Worm (Caenorhabditis elegans): ENCODE data around the gene C36B7.3.

DNA sequence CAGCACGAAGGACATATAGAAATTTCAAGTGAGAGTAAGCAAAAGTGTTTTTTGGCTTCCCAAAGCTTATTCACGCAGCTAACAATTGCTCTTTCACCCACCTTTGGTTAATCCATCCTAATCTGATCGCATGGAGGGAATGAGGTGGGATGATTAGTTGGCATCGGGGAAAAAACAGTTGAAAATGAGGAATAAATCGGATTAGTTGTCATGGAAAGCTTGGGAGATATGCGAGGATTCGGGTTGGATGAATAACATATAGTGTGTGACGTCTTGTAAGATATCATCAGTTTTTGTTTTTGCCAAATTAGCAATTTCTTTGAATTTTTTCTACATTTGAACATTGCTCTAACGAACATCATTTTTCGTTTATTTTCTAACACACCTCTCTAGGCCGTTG lies 27.0 kb downstream of the C36B7.3 start:
- no peak for TF ChIP-seq scrt-1 (GFP tag; IDR thresholded peaks at IDR 0.05)
- TF ChIP-seq ama-1 (optimal IDR thresholded peaks at IDR 0.05) = no peak
- no peak for TF ChIP-seq tra-4 (tag; optimal IDR thresholded peaks at IDR 0.05)
